Fruit fly (Drosophila melanogaster): ENCODE data around the gene nsl1.

The nsl1 gene

dm6 chr3R:15833332-15833731, 39.8 kb downstream of the nsl1 start, which contains the start of gene CG43318:
Gene CG43318, minus strand, starts transcription at chr3R:15833432.
- TF ChIP-seq usp (GFP tag; optimal IDR thresholded peaks at IDR 0.05) = no peak
- TF ChIP-seq Dll (optimal IDR thresholded peaks at IDR 0.05) = no peak
- TF ChIP-seq EcR (GFP tag; optimal IDR thresholded peaks at IDR 0.05) = no peak
- TF ChIP-seq psq (optimal IDR thresholded peaks at IDR 0.05) = no peak
- no peak for TF ChIP-seq pan (optimal IDR thresholded peaks at IDR 0.05)
- TF ChIP-seq CG8478 (optimal IDR thresholded peaks at IDR 0.05) = no peak

DNA sequence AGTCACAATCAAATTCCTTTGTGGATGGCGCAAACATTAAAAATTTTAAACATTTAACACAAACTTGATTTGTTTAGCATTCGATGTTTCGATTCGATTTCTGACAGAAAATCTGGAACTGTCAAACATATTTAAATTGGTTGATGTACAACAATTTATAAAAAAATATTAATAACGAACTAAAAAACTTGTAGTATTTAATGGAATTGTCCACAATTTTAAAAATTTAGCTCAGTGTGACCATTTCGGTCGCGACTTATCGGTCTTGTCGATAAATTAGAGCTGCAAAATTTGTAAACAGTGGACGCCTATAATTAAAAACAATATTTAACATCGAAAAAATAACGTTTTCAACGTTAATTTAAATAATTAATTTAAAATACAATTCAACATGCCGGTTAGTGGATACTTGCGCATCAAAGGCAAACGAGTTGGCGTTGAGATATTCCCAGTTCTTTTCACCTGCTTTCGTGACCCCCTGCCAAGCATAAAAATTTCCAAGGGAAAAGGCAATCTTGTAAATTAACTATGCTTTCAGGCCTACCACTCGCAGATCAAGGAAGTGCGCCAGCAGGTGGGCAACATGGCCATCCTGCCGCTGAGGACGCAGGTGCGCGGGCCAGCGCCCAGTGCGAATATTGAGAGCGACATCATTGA, 40.9 kb downstream of the nsl1 start, which contains the start of the genes CG43317 and Arpc3A:
Gene CG43317 (minus strand): TSS at position 51 of the 657 bp plus-strand sequence.
Gene Arpc3A (plus strand): TSS at position 274 of the 657 bp plus-strand sequence.
- TF ChIP-seq usp (GFP tag; optimal IDR thresholded peaks at IDR 0.05) (no peak), CG8478 (optimal IDR thresholded peaks at IDR 0.05) (no peak), pan (optimal IDR thresholded peaks at IDR 0.05) (no peak), psq (optimal IDR thresholded peaks at IDR 0.05) (no peak), Dll (optimal IDR thresholded peaks at IDR 0.05) (no peak), EcR (GFP tag; optimal IDR thresholded peaks at IDR 0.05) (no peak)

- TF ChIP-seq Dll (optimal IDR thresholded peaks at IDR 0.05) = no peak
- TF ChIP-seq psq (optimal IDR thresholded peaks at IDR 0.05) = no peak
- no peak for TF ChIP-seq EcR (GFP tag; optimal IDR thresholded peaks at IDR 0.05)
- no peak for TF ChIP-seq CG8478 (optimal IDR thresholded peaks at IDR 0.05)
- no peak for TF ChIP-seq usp (GFP tag; optimal IDR thresholded peaks at IDR 0.05)
- no peak for TF ChIP-seq pan (optimal IDR thresholded peaks at IDR 0.05)
Observed at dm6 chr3R:15836864-15837824, 43.6 kb downstream of the nsl1 start, which contains the start of the genes ND-23 and spn-E. Gene ND-23, minus strand, starts transcription at chr3R:15837117. Gene spn-E, plus strand, starts transcription at chr3R:15837419.

DNA sequence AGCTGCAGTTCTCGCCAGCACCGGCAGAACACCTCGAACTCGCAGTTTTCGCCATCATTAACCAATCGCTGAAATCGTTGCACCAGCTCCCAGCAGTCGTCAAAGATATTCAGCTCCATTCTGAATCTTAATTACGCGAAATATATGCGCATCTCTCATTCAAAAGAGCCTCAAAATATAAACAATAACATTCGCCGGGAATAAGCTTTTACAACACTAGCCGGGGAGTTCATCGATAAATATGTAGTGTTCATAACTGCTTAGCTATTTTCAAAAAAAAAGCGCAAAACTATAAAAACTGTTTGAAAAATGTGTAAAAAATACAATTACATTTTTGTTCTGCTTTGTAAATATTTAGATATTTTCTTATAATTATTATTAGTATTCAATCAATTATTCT, 45.7 kb downstream of the nsl1 start, which contains the start of gene Pbp45:
Gene Pbp45 (minus strand): TSS at position 222 of the 400 bp plus-strand sequence.
- TF ChIP-seq usp (GFP tag; optimal IDR thresholded peaks at IDR 0.05) (no peak), psq (optimal IDR thresholded peaks at IDR 0.05) (no peak), CG8478 (optimal IDR thresholded peaks at IDR 0.05) (no peak), pan (optimal IDR thresholded peaks at IDR 0.05) (no peak), EcR (GFP tag; optimal IDR thresholded peaks at IDR 0.05) (no peak), Dll (optimal IDR thresholded peaks at IDR 0.05) (no peak)

DNA sequence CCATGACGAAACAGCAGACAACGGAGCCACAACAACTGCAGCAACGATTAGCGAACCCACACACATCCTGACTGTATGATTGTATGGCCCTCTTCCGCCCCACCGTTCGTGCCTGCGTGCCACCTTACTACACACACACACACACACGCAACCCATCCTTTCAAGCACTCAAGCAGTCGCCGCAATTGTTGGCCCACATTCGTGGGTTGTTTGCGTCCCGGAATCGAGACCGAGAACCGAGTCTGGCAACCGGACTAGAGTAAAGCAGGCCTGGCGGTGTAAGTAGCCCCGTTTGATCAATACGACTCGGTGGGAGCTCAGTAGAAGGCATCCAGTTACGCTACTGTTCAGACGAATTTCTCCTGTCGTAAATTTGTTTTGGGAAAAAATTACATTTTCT, 52.7 kb downstream of the nsl1 start, which contains the start of gene CG4546:
Gene CG4546 (plus strand): TSS at position 301 of the 400 bp plus-strand sequence.
- TF ChIP-seq psq (optimal IDR thresholded peaks at IDR 0.05) = no peak
- TF ChIP-seq CG8478 (optimal IDR thresholded peaks at IDR 0.05) = no peak
- no peak for TF ChIP-seq usp (GFP tag; optimal IDR thresholded peaks at IDR 0.05)
- no peak for TF ChIP-seq EcR (GFP tag; optimal IDR thresholded peaks at IDR 0.05)
